Worm (Caenorhabditis elegans): ENCODE measurements around the gene B0495.7.

- no peak for TF ChIP-seq nfya-1 (tag; optimal IDR thresholded peaks at IDR 0.05; ENCODE audit: insufficient read depth)
- no peak for TF ChIP-seq ztf-11 (tag; optimal IDR thresholded peaks at IDR 0.05)
- TF ChIP-seq nhr-28 (tag; optimal IDR thresholded peaks at IDR 0.05) = no peak
- TF ChIP-seq nhr-43 (tag; optimal IDR thresholded peaks at IDR 0.05; ENCODE audit: poor library complexity, severe bottlenecking) = no peak
- TF ChIP-seq ceh-16 (tag; optimal IDR thresholded peaks at IDR 0.05) = no peak
- no peak for TF ChIP-seq skn-1 (tag; optimal IDR thresholded peaks at IDR 0.05)
- no peak for TF ChIP-seq unc-39 (tag; optimal IDR thresholded peaks at IDR 0.05)
- TF ChIP-seq aly-2 (tag; optimal IDR thresholded peaks at IDR 0.05) = no peak
- TF ChIP-seq nhr-76 (tag; optimal IDR thresholded peaks at IDR 0.05) = no peak
- TF ChIP-seq R02D3.7 (tag; optimal IDR thresholded peaks at IDR 0.05) = no peak
Measured at ce11 chrII:7720479-7720878, 15.4 kb upstream of the B0495.7 start.

Data from whole organism, L3 larva.